Fruit fly (Drosophila melanogaster) whole organism, embryonic: ENCODE results near the gene CG34265.

Source experiments
- B-H2 ChIP-seq: fragments of 200-800 bp; sonication (Bioruptor generic); optimal IDR thresholded peaks from 2 replicates; lab custom pipeline; 2018; ENCODE audit warnings: missing biosample characterization, mild to moderate bottlenecking, missing genetic modification characterization
- CG10565 ChIP-seq: fragments of 200-800 bp; sonication (Bioruptor generic); optimal IDR thresholded peaks from 3 replicates; lab custom pipeline; 2016; ENCODE audit warnings: missing biosample characterization, mild to moderate bottlenecking, missing genetic modification characterization
- CG12659 ChIP-seq: fragments of 200-800 bp; sonication (Bioruptor generic); optimal IDR thresholded peaks from 3 replicates; lab custom pipeline; 2017; ENCODE audit warnings: mild to moderate bottlenecking, missing biosample characterization, missing genetic modification reagents, missing genetic modification characterization
- CG12744 ChIP-seq: fragments of 200-800 bp; sonication (Bioruptor generic); optimal IDR thresholded peaks from 2 replicates; lab custom pipeline; 2016; ENCODE audit warnings: missing biosample characterization, missing genetic modification characterization
- CG14050 ChIP-seq: fragments of 200-800 bp; sonication (Bioruptor generic); IDR thresholded peaks from 3 replicates; pipeline ENCODE4 v1.3.6; 2022; ENCODE audit warnings: missing biosample characterization, missing genetic modification characterization
- CG15011 ChIP-seq: fragments of 200-800 bp; sonication (Bioruptor generic); optimal IDR thresholded peaks from 3 replicates; lab custom pipeline; 2018; ENCODE audit warnings: missing biosample characterization, mild to moderate bottlenecking, missing genetic modification characterization
- CG2120 ChIP-seq: fragments of 200-800 bp; sonication (Bioruptor generic); optimal IDR thresholded peaks from 3 replicates; lab custom pipeline; 2016; ENCODE audit warnings: missing biosample characterization, missing genetic modification characterization
- CG30020 ChIP-seq: fragments of 200-800 bp; optimal IDR thresholded peaks from 2 replicates; lab custom pipeline; 2019; ENCODE audit warnings: missing biosample characterization, mild to moderate bottlenecking, missing genetic modification characterization, moderate library complexity
- CG5953 ChIP-seq: fragments of 200-800 bp; sonication (Bioruptor generic); IDR thresholded peaks from 2 replicates; pipeline ENCODE4 v1.3.6; 2022; ENCODE audit warnings: missing biosample characterization, missing genetic modification characterization
- CG6854 ChIP-seq: fragments of 200-800 bp; sonication (Bioruptor generic); optimal IDR thresholded peaks from 3 replicates; lab custom pipeline; 2017; ENCODE audit warnings: missing biosample characterization, mild to moderate bottlenecking, missing genetic modification characterization
- CG8089 ChIP-seq: fragments of 200-800 bp; sonication (Bioruptor generic); optimal IDR thresholded peaks from 3 replicates; lab custom pipeline; 2016; ENCODE audit warnings: missing biosample characterization, missing genetic modification characterization
- CG8290 ChIP-seq, 3 experiments: fragments of 200-800 bp; sonication (Bioruptor generic); optimal IDR thresholded peaks; 2 replicates each; lab custom pipeline; 2016 to 2019; ENCODE audit warnings: missing biosample characterization in 3 of 3, missing genetic modification characterization in 3 of 3, mild to moderate bottlenecking in 2 of 3, moderate library complexity in 1 of 3
- CG8359 ChIP-seq: fragments of 200-800 bp; sonication (Bioruptor generic); optimal IDR thresholded peaks from 2 replicates; lab custom pipeline; 2017; ENCODE audit warnings: missing biosample characterization, mild to moderate bottlenecking, missing genetic modification characterization, borderline replicate concordance
- CG9876 ChIP-seq: fragments of 200-800 bp; sonication (Bioruptor generic); optimal IDR thresholded peaks from 2 replicates; lab custom pipeline; 2016; ENCODE audit warnings: missing biosample characterization, missing genetic modification characterization
- Deaf1 ChIP-seq: fragments of 200-800 bp; optimal IDR thresholded peaks from 3 replicates; lab custom pipeline; 2019; ENCODE audit warnings: missing biosample characterization, mild to moderate bottlenecking, missing genetic modification characterization, moderate library complexity
- Dip3 ChIP-seq: fragments of 200-800 bp; sonication (Bioruptor generic); optimal IDR thresholded peaks from 3 replicates; lab custom pipeline; 2016; ENCODE audit warnings: missing biosample characterization, missing genetic modification characterization
- Eip74EF ChIP-seq, 2 experiments: fragments of 200-800 bp in 1 of 2; fragments of >200 bp in 1 of 2; sonication (Bioruptor generic) in 1 of 2; optimal IDR thresholded peaks; 2 replicates each; lab custom pipeline; 2017 to 2019; ENCODE audit warnings: missing biosample characterization in 2 of 2, missing genetic modification characterization in 2 of 2, mild to moderate bottlenecking in 1 of 2, moderate library complexity in 1 of 2
- Fer2 ChIP-seq: fragments of 200-800 bp; sonication (Bioruptor generic); optimal IDR thresholded peaks from 2 replicates; lab custom pipeline; 2018; ENCODE audit warnings: missing biosample characterization, mild to moderate bottlenecking, missing genetic modification characterization, moderate library complexity
- HLH3B ChIP-seq: fragments of 200-800 bp; sonication (Bioruptor generic); IDR thresholded peaks from 2 replicates; pipeline ENCODE4 v1.3.6; 2022; ENCODE audit warnings: missing biosample characterization, missing genetic modification characterization
- HmgD ChIP-seq: fragments of 200-800 bp; sonication (Bioruptor generic); optimal IDR thresholded peaks from 3 replicates; lab custom pipeline; 2016; ENCODE audit warnings: missing biosample characterization, missing genetic modification characterization
- Lim3 ChIP-seq: fragments of 200-800 bp; sonication (Bioruptor generic); IDR thresholded peaks from 2 replicates; pipeline ENCODE4 v1.3.6; 2022; ENCODE audit warnings: missing biosample characterization, missing genetic modification characterization
- Max ChIP-seq: fragments of 200-800 bp; sonication (Bioruptor generic); optimal IDR thresholded peaks from 2 replicates; lab custom pipeline; 2016; ENCODE audit warnings: missing biosample characterization, mild to moderate bottlenecking, missing genetic modification characterization
- Myb ChIP-seq: fragments of 200-800 bp; sonication (Bioruptor generic); optimal IDR thresholded peaks from 2 replicates; lab custom pipeline; 2016; ENCODE audit warnings: missing biosample characterization, missing genetic modification characterization
- Nf-YB ChIP-seq: fragments of 200-800 bp; sonication (Bioruptor generic); optimal IDR thresholded peaks from 3 replicates; lab custom pipeline; 2019; ENCODE audit warnings: missing biosample characterization, mild to moderate bottlenecking, missing genetic modification characterization, moderate library complexity
- Opbp ChIP-seq: fragments of 200-800 bp; sonication (Bioruptor generic); IDR thresholded peaks from 3 replicates; pipeline ENCODE4 v1.3.6; 2022; ENCODE audit warnings: missing biosample characterization, missing genetic modification characterization; ENCODE audit not compliant: partially characterized antibody
- PHDP ChIP-seq: fragments of 200-800 bp; sonication (Bioruptor generic); optimal IDR thresholded peaks from 3 replicates; lab custom pipeline; 2018; ENCODE audit warnings: missing biosample characterization, mild to moderate bottlenecking, missing genetic modification characterization, moderate library complexity
- Scr ChIP-seq: fragments of 200-800 bp; sonication (Bioruptor generic); IDR thresholded peaks from 2 replicates; pipeline ENCODE4 v1.3.6; 2022; ENCODE audit warnings: missing biosample characterization, missing genetic modification characterization; ENCODE audit not compliant: partially characterized antibody
- Usf ChIP-seq: fragments of 200-800 bp; sonication (Bioruptor generic); optimal IDR thresholded peaks from 2 replicates; lab custom pipeline; 2017; ENCODE audit warnings: missing genotype, missing biosample characterization, missing genetic modification characterization
- abd-A ChIP-seq: fragments of 200-800 bp; sonication (Bioruptor generic); optimal IDR thresholded peaks from 3 replicates; lab custom pipeline; 2019; ENCODE audit warnings: missing biosample characterization, mild to moderate bottlenecking, missing genetic modification characterization, moderate library complexity
- ase ChIP-seq: fragments of 200-800 bp; sonication (Bioruptor generic); IDR thresholded peaks from 3 replicates; pipeline ENCODE4 v1.3.6; 2022; ENCODE audit warnings: missing biosample characterization, missing genetic modification characterization
- az2 ChIP-seq: fragments of 200-800 bp; sonication (Bioruptor generic); optimal IDR thresholded peaks from 3 replicates; lab custom pipeline; 2016; ENCODE audit warnings: missing biosample characterization, missing genetic modification characterization
- br ChIP-seq: fragments of >200 bp; optimal IDR thresholded peaks from 2 replicates; lab custom pipeline; 2017
- cwo ChIP-seq: fragments of 200-800 bp; sonication (Bioruptor generic); optimal IDR thresholded peaks from 3 replicates; lab custom pipeline; 2017; ENCODE audit warnings: missing biosample characterization, missing genetic modification characterization, mild to moderate bottlenecking, moderate library complexity, missing genetic modification reagents
- dpn ChIP-seq, 2 experiments: fragments of 200-800 bp; sonication (Bioruptor generic); optimal IDR thresholded peaks; 3 replicates each; lab custom pipeline; 2016; ENCODE audit warnings: missing biosample characterization in 2 of 2, missing genetic modification characterization in 2 of 2
- ewg ChIP-seq: fragments of 200-800 bp; sonication (Bioruptor generic); optimal IDR thresholded peaks from 3 replicates; lab custom pipeline; 2017; ENCODE audit warnings: mild to moderate bottlenecking, missing biosample characterization, missing genetic modification reagents, missing genetic modification characterization
- exex ChIP-seq: fragments of 200-800 bp; sonication (Bioruptor generic); optimal IDR thresholded peaks from 4 replicates; lab custom pipeline; 2018; ENCODE audit warnings: missing biosample characterization, mild to moderate bottlenecking, missing genetic modification characterization, moderate library complexity
- fd102C ChIP-seq: fragments of 200-800 bp; sonication (Bioruptor generic); optimal IDR thresholded peaks from 2 replicates; lab custom pipeline; 2018; ENCODE audit warnings: missing biosample characterization, mild to moderate bottlenecking, missing genetic modification characterization, moderate library complexity
- gfzf ChIP-seq: fragments of 200-800 bp; sonication (Bioruptor generic); optimal IDR thresholded peaks from 2 replicates; lab custom pipeline; 2016; ENCODE audit warnings: missing biosample characterization, mild to moderate bottlenecking, missing genetic modification characterization, moderate library complexity
- h ChIP-seq: fragments of >200 bp; optimal IDR thresholded peaks from 2 replicates; lab custom pipeline; 2017
- ken ChIP-seq: fragments of 200-800 bp; sonication (Bioruptor generic); IDR thresholded peaks from 3 replicates; pipeline ENCODE4 v1.3.6; 2022; ENCODE audit warnings: missing biosample characterization, missing genetic modification characterization
- kni ChIP-seq: fragments of 200-800 bp; sonication (Bioruptor generic); optimal IDR thresholded peaks from 3 replicates; lab custom pipeline; 2017; ENCODE audit warnings: mild to moderate bottlenecking, missing biosample characterization, missing genetic modification reagents, missing genetic modification characterization
- luna ChIP-seq: fragments of 200-800 bp; sonication (Bioruptor generic); optimal IDR thresholded peaks from 2 replicates; lab custom pipeline; 2016; ENCODE audit warnings: missing biosample characterization, missing genetic modification characterization
- pnt ChIP-seq: fragments of 200-800 bp; sonication (Bioruptor generic); optimal IDR thresholded peaks from 3 replicates; lab custom pipeline; 2016; ENCODE audit warnings: missing biosample characterization, missing genetic modification characterization
- pzg ChIP-seq: fragments of 200-800 bp; sonication (Bioruptor generic); optimal IDR thresholded peaks from 3 replicates; lab custom pipeline; 2018; ENCODE audit warnings: missing biosample characterization, mild to moderate bottlenecking, missing genetic modification characterization, moderate library complexity
- repo ChIP-seq: fragments of 200-800 bp; sonication (Bioruptor generic); optimal IDR thresholded peaks from 2 replicates; lab custom pipeline; 2016; ENCODE audit warnings: missing biosample characterization, missing genetic modification characterization
- run ChIP-seq: fragments of 200-800 bp; sonication (Bioruptor generic); optimal IDR thresholded peaks from 3 replicates; lab custom pipeline; 2018; ENCODE audit warnings: missing biosample characterization, mild to moderate bottlenecking, missing genetic modification characterization
- sd ChIP-seq: fragments of 200-800 bp; sonication (Bioruptor generic); optimal IDR thresholded peaks from 3 replicates; lab custom pipeline; 2018; ENCODE audit warnings: missing biosample characterization, mild to moderate bottlenecking, missing genetic modification characterization, moderate library complexity
- sens ChIP-seq: fragments of 200-800 bp; sonication (Bioruptor generic); peaks from one replicate; lab custom pipeline; 2016; ENCODE audit warnings: missing biosample characterization, missing genetic modification characterization
- trem ChIP-seq: fragments of 200-800 bp; optimal IDR thresholded peaks from 3 replicates; lab custom pipeline; 2019; ENCODE audit warnings: missing biosample characterization, mild to moderate bottlenecking, missing genetic modification characterization, moderate library complexity
- usp ChIP-seq: fragments of >200 bp; optimal IDR thresholded peaks from 2 replicates; lab custom pipeline; 2017; ENCODE audit warnings: missing biosample characterization, missing genetic modification characterization
- vnd ChIP-seq: fragments of 200-800 bp; sonication (Bioruptor generic); IDR thresholded peaks from 3 replicates; pipeline ENCODE4 v1.3.6; 2022; ENCODE audit warnings: missing biosample characterization, missing genetic modification characterization; ENCODE audit not compliant: partially characterized antibody

Gene CG34265

DNA sequence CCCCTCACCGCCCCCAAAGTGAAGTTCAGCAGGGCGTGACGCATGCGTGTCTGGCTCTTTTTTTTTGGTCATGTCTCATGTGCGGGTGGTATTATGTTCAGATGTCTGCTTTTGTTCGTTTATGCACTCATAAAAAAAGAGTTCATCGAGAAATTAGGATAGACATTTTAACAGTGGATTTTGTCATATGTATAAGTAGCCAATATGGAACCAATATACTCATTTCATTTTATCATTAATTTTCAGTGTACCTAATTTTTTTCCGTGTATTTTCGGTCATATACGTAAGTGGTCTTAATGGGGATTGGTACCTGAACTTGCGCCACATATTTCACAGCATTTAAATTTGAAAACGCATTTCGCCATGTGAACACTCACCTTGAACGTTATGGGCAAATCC is 32.1 kb downstream of the CG34265 start (continued):
- TF ChIP-seq CG12744 (GFP tag; lab: Kevin White, UChicago), result no peak
- no peak for TF ChIP-seq CG2120 (GFP tag; lab: Kevin White, UChicago)
- TF ChIP-seq Max (GFP tag; lab: Kevin White, UChicago), result peak; percentile 41
- no peak for TF ChIP-seq abd-A (tag; lab: Kevin White, UChicago)
- TF ChIP-seq exex (tag; lab: Kevin White, UChicago), result no peak
- TF ChIP-seq Usf, result no peak
- peak; percentile 29 for TF ChIP-seq cwo (GFP tag; lab: Kevin White, UChicago)
- no peak for TF ChIP-seq CG30020 (tag; lab: Kevin White, UChicago)
- TF ChIP-seq br (lab: Kevin White, UChicago), result no peak
- no peak for TF ChIP-seq CG15011 (GFP tag; lab: Kevin White, UChicago)
- peak; percentile 45; the same call in 1 of the 2 replicates for TF ChIP-seq CG5953 (GFP tag; lab: Robert Waterston, UW)
- TF ChIP-seq CG12659 (GFP tag; lab: Kevin White, UChicago), result peak; percentile 7
- no peak for TF ChIP-seq usp (GFP tag; lab: Kevin White, UChicago)
- peak; percentile 94 for TF ChIP-seq sens
- no peak for TF ChIP-seq Deaf1 (tag; lab: Kevin White, UChicago)
- TF ChIP-seq sd (tag; lab: Kevin White, UChicago), result no peak
- peak; percentile 46; the same call in 1 of the 3 replicates for TF ChIP-seq ase (GFP tag; lab: Robert Waterston, UW)
- TF ChIP-seq CG8359, result peak; percentile 18
- no peak for TF ChIP-seq fd102C
- TF ChIP-seq pzg (GFP tag; lab: Kevin White, UChicago), result no peak
- no peak for TF ChIP-seq Lim3 (GFP tag; lab: Robert Waterston, UW)
- TF ChIP-seq HmgD (GFP tag; lab: Kevin White, UChicago), result no peak
- peak; percentile 17 for TF ChIP-seq CG6854 (GFP tag; lab: Kevin White, UChicago)
- TF ChIP-seq repo (GFP tag; lab: Kevin White, UChicago), result peak; percentile 55
- no peak for TF ChIP-seq vnd
- TF ChIP-seq dpn (GFP tag; optimal IDR thresholded peaks at IDR 0.05; lab: Kevin White, UChicago), result peak; percentile 20 to 58
- no peak for TF ChIP-seq B-H2
- TF ChIP-seq kni (GFP tag; lab: Kevin White, UChicago), result peak; percentile 11
- TF ChIP-seq CG14050 (GFP tag; lab: Robert Waterston, UW), result peak; percentile 61
- TF ChIP-seq az2 (GFP tag; lab: Kevin White, UChicago), result peak; percentile 44
- TF ChIP-seq h (lab: Kevin White, UChicago), result no peak
- TF ChIP-seq CG10565 (GFP tag; lab: Kevin White, UChicago), result no peak
- TF ChIP-seq run, result no peak
- no peak for TF ChIP-seq CG9876 (GFP tag; lab: Kevin White, UChicago)
- TF ChIP-seq gfzf, result no peak
- no peak for TF ChIP-seq Fer2 (tag; lab: Kevin White, UChicago)
- peak; percentile 58 for TF ChIP-seq pnt (GFP tag; lab: Kevin White, UChicago)
- no peak for TF ChIP-seq Scr (GFP tag; lab: Robert Waterston, UW)
- no peak for TF ChIP-seq CG8290 (GFP tag; optimal IDR thresholded peaks at IDR 0.05; lab: Kevin White, UChicago)
- TF ChIP-seq CG8290 (tag; optimal IDR thresholded peaks at IDR 0.05; lab: Kevin White, UChicago), result no peak
- no peak for TF ChIP-seq Opbp (GFP tag; lab: Robert Waterston, UW)
- TF ChIP-seq luna (GFP tag; lab: Kevin White, UChicago), result no peak
- TF ChIP-seq Nf-YB (GFP tag; lab: Kevin White, UChicago), result no peak
- TF ChIP-seq HLH3B (GFP tag; lab: Robert Waterston, UW), result peak; percentile 76
- TF ChIP-seq Eip74EF (GFP tag; optimal IDR thresholded peaks at IDR 0.05; lab: Kevin White, UChicago), result peak in 1 of 2 experiments; percentile 40
- peak; percentile 14 for TF ChIP-seq ewg (GFP tag; lab: Kevin White, UChicago)
- TF ChIP-seq CG8089 (GFP tag; lab: Kevin White, UChicago), result no peak
- peak; percentile 19 for TF ChIP-seq trem (tag; lab: Kevin White, UChicago)
- TF ChIP-seq Dip3 (GFP tag; lab: Kevin White, UChicago), result no peak
- peak; percentile 4 for TF ChIP-seq Myb (GFP tag; lab: Kevin White, UChicago)
- TF ChIP-seq PHDP (tag; lab: Kevin White, UChicago), result no peak
- peak; percentile 70; the same call in 2 of the 3 replicates for TF ChIP-seq ken (GFP tag; lab: Robert Waterston, UW)
